Worm (Caenorhabditis elegans): ENCODE measurements around the gene msp-10.

- TF ChIP-seq tbx-2 (tag; optimal IDR thresholded peaks at IDR 0.05) (no peak), ceh-18 (tag; optimal IDR thresholded peaks at IDR 0.05) (no peak), nfya-1 (tag; optimal IDR thresholded peaks at IDR 0.05) (no peak), pqm-1 (tag; optimal IDR thresholded peaks at IDR 0.05) (no peak), unc-86 (tag; optimal IDR thresholded peaks at IDR 0.05) (no peak), gmeb-2 (tag; optimal IDR thresholded peaks at IDR 0.05) (no peak), C08G9.2 (tag; optimal IDR thresholded peaks at IDR 0.05) (no peak), K09A11.1 (tag; optimal IDR thresholded peaks at IDR 0.05; ENCODE audit: insufficient read depth) (no peak)
Observed at ce11 chrIV:9846574-9846973, 9.1 kb downstream of the msp-10 start, which contains the start of gene K07F5.6.
